Worm (Caenorhabditis elegans): Measurements from ENCODE around the gene nas-28.

Gene nas-28

ce11 chrIII:6139932-6140612 lies 42.9 kb downstream of the nas-28 start:
- TF ChIP-seq hmg-4 (GFP tag; optimal IDR thresholded peaks at IDR 0.05) (no peak), flt-1 (GFP tag; IDR thresholded peaks at IDR 0.05) (no peak), ceh-36 (tag; optimal IDR thresholded peaks at IDR 0.05) (no peak), tra-4 (tag; optimal IDR thresholded peaks at IDR 0.05) (no peak), tbx-37 (GFP tag; conservative IDR thresholded peaks at IDR 0.05) (no peak), ets-7 (tag; optimal IDR thresholded peaks at IDR 0.05) (no peak), hmbx-1 (tag; optimal IDR thresholded peaks at IDR 0.05) (no peak), F13C5.2 (tag; optimal IDR thresholded peaks at IDR 0.05) (no peak), scrt-1 (GFP tag; IDR thresholded peaks at IDR 0.05) (no peak), ceh-13 (GFP tag; optimal IDR thresholded peaks at IDR 0.05) (no peak), tbx-11 (GFP tag; IDR thresholded peaks at IDR 0.05) (no peak), ama-1 (optimal IDR thresholded peaks at IDR 0.05) (no peak), pes-1 (GFP tag; IDR thresholded peaks at IDR 0.05) (no peak)

ce11 chrIII:6139328-6139727 lies 43.7 kb downstream of the nas-28 start:
- TF ChIP-seq B0310.2 (tag; optimal IDR thresholded peaks at IDR 0.05) (no peak), aly-1 (tag; optimal IDR thresholded peaks at IDR 0.05) (no peak), flt-1 (GFP tag; IDR thresholded peaks at IDR 0.05) (no peak), ets-7 (tag; optimal IDR thresholded peaks at IDR 0.05) (no peak), F13C5.2 (tag; optimal IDR thresholded peaks at IDR 0.05) (no peak), sea-1 (GFP tag; conservative IDR thresholded peaks at IDR 0.05) (no peak)

- TF ChIP-seq hmg-4 (GFP tag; optimal IDR thresholded peaks at IDR 0.05) (peak; percentile 59), ets-7 (tag; optimal IDR thresholded peaks at IDR 0.05) (no peak), ceh-36 (tag; optimal IDR thresholded peaks at IDR 0.05) (peak; percentile 47), ama-1 (optimal IDR thresholded peaks at IDR 0.05) (no peak), aly-1 (tag; optimal IDR thresholded peaks at IDR 0.05) (peak; percentile 23), sea-1 (GFP tag; conservative IDR thresholded peaks at IDR 0.05) (no peak), tbx-11 (GFP tag; IDR thresholded peaks at IDR 0.05) (no peak), B0310.2 (tag; optimal IDR thresholded peaks at IDR 0.05) (no peak), ceh-13 (GFP tag; optimal IDR thresholded peaks at IDR 0.05) (no peak), hmbx-1 (tag; optimal IDR thresholded peaks at IDR 0.05) (no peak), pes-1 (GFP tag; IDR thresholded peaks at IDR 0.05) (no peak), tra-4 (tag; optimal IDR thresholded peaks at IDR 0.05) (no peak)
These were observed 44.6 kb downstream of the nas-28 start for ce11 chrIII:6138457-6138856.

- no peak for TF ChIP-seq ets-7 (tag; optimal IDR thresholded peaks at IDR 0.05)
- TF ChIP-seq pes-1 (GFP tag; IDR thresholded peaks at IDR 0.05): 0 out of 2 replicates have a peak, but pooled peaks have one; percentile 45
These were observed 45.6 kb downstream of the nas-28 start for ce11 chrIII:6137431-6137830.

- TF ChIP-seq hmg-4 (GFP tag; optimal IDR thresholded peaks at IDR 0.05): no peak
- no peak for TF ChIP-seq B0310.2 (tag; optimal IDR thresholded peaks at IDR 0.05)
- TF ChIP-seq tra-4 (tag; optimal IDR thresholded peaks at IDR 0.05): no peak
- no peak for TF ChIP-seq hmbx-1 (tag; optimal IDR thresholded peaks at IDR 0.05)
- TF ChIP-seq flt-1 (GFP tag; IDR thresholded peaks at IDR 0.05): no peak
- no peak for TF ChIP-seq ama-1 (optimal IDR thresholded peaks at IDR 0.05)
- no peak for TF ChIP-seq hnd-1 (tag; optimal IDR thresholded peaks at IDR 0.05)
- no peak for TF ChIP-seq F13C5.2 (tag; optimal IDR thresholded peaks at IDR 0.05)
- TF ChIP-seq tbx-37 (GFP tag; conservative IDR thresholded peaks at IDR 0.05): no peak
- TF ChIP-seq scrt-1 (GFP tag; IDR thresholded peaks at IDR 0.05): no peak
- no peak for TF ChIP-seq sea-1 (GFP tag; conservative IDR thresholded peaks at IDR 0.05)
- TF ChIP-seq ets-7 (tag; optimal IDR thresholded peaks at IDR 0.05): no peak
- TF ChIP-seq pes-1 (GFP tag; IDR thresholded peaks at IDR 0.05): no peak
- no peak for TF ChIP-seq ceh-13 (GFP tag; optimal IDR thresholded peaks at IDR 0.05)
- no peak for TF ChIP-seq tbx-11 (GFP tag; IDR thresholded peaks at IDR 0.05)
- no peak for TF ChIP-seq ceh-36 (tag; optimal IDR thresholded peaks at IDR 0.05)
- no peak for TF ChIP-seq aly-1 (tag; optimal IDR thresholded peaks at IDR 0.05)
These were observed 46.8 kb downstream of the nas-28 start, which contains the start of gene mvk-1 for ce11 chrIII:6136178-6136577. mvk-1 (minus strand) TSS chrIII:6136278.

ce11 chrIII:6135211-6135610 lies 47.8 kb downstream of the nas-28 start:
- peak; percentile 22 for TF ChIP-seq hmg-4 (GFP tag; optimal IDR thresholded peaks at IDR 0.05)
- no peak for TF ChIP-seq B0310.2 (tag; optimal IDR thresholded peaks at IDR 0.05)
- no peak for TF ChIP-seq scrt-1 (GFP tag; IDR thresholded peaks at IDR 0.05)
- TF ChIP-seq tbx-37 (GFP tag; conservative IDR thresholded peaks at IDR 0.05): no peak
- no peak for TF ChIP-seq aly-1 (tag; optimal IDR thresholded peaks at IDR 0.05)
- no peak for TF ChIP-seq tbx-11 (GFP tag; IDR thresholded peaks at IDR 0.05)
- 0 out of 2 replicates have a peak, but pooled peaks have one; percentile 16 for TF ChIP-seq sea-1 (GFP tag; conservative IDR thresholded peaks at IDR 0.05)
- no peak for TF ChIP-seq ceh-13 (GFP tag; optimal IDR thresholded peaks at IDR 0.05)
- TF ChIP-seq ceh-36 (tag; optimal IDR thresholded peaks at IDR 0.05): no peak

ce11 chrIII:6134111-6134510 lies 48.9 kb downstream of the nas-28 start:
- TF ChIP-seq scrt-1 (GFP tag; IDR thresholded peaks at IDR 0.05): no peak
- no peak for TF ChIP-seq pes-1 (GFP tag; IDR thresholded peaks at IDR 0.05)
- no peak for TF ChIP-seq ets-7 (tag; optimal IDR thresholded peaks at IDR 0.05)
- no peak for TF ChIP-seq hmg-4 (GFP tag; optimal IDR thresholded peaks at IDR 0.05)
- TF ChIP-seq B0310.2 (tag; optimal IDR thresholded peaks at IDR 0.05): no peak
- TF ChIP-seq hmbx-1 (tag; optimal IDR thresholded peaks at IDR 0.05): no peak
- no peak for TF ChIP-seq F13C5.2 (tag; optimal IDR thresholded peaks at IDR 0.05)
- no peak for TF ChIP-seq aly-1 (tag; optimal IDR thresholded peaks at IDR 0.05)
- no peak for TF ChIP-seq tbx-11 (GFP tag; IDR thresholded peaks at IDR 0.05)
- TF ChIP-seq flt-1 (GFP tag; IDR thresholded peaks at IDR 0.05): no peak

- TF ChIP-seq tbx-11 (GFP tag; IDR thresholded peaks at IDR 0.05) (0 out of 2 replicates have a peak, but pooled peaks have one; percentile 14), hmbx-1 (tag; optimal IDR thresholded peaks at IDR 0.05) (peak; percentile 57), ceh-36 (tag; optimal IDR thresholded peaks at IDR 0.05) (peak; percentile 39), F13C5.2 (tag; optimal IDR thresholded peaks at IDR 0.05) (peak; percentile 62)
These were observed 49.6 kb downstream of the nas-28 start for ce11 chrIII:6133389-6133789.
